Worm (Caenorhabditis elegans) whole organism, mixed stage, embryonic: ENCODE results near the gene ech-3.

Experiments
- hlh-1 ChIP-seq: fragments of 150-350 bp; optimal IDR thresholded peaks from 2 replicates; lab custom pipeline; 2014; ENCODE audit warnings: missing biosample characterization, missing genetic modification reagents, missing genetic modification characterization
- tbx-8 ChIP-seq: fragments of 200-800 bp; sonication (Bioruptor generic); optimal IDR thresholded peaks from 2 replicates; lab custom pipeline; 2018; ENCODE audit warnings: mild to moderate bottlenecking, missing genetic modification characterization, moderate library complexity, missing compliant biosample characterization

ce11 chrV:8040247-8041084 is 18.4 kb downstream of the ech-3 start:
- TF ChIP-seq tbx-8 (peak; percentile 38), hlh-1 (no peak)
